Worm (Caenorhabditis elegans): ENCODE data around the gene F57B9.8.

DNA sequence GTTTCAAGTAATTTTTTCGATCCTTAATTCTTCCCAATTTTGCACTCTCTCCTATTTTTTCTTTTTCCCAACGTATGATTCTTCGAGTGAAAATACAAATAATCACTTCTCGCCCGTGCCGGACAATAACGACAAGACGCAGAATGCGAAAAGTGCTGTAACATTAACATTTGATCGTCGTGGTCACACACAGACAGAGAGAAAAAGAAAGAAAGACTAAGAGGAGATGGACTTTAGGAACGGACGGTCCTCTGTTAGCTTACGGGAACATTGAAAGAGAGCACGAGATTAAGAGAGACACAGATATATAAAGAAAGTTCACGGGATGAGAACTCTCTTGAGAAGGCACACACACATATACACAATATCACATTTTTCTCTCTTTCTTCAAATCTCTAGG lies 12.8 kb upstream of the F57B9.8 start:
- TF ChIP-seq spr-1 (tag; optimal IDR thresholded peaks at IDR 0.05) = no peak
- no peak for TF ChIP-seq D1046.2 (GFP tag; IDR thresholded peaks at IDR 0.05)

Measured in whole organism, L4 larva.